Worm (Caenorhabditis elegans) whole organism, L4 larva: ENCODE data around the gene irld-2.

Experiments
- F37D6.2 ChIP-seq: sonication (generic microtip); optimal IDR thresholded peaks from 2 replicates; lab custom pipeline; 2016; ENCODE audit warnings: mild to moderate bottlenecking, missing genetic modification characterization, missing compliant biosample characterization
- F44E2.7 ChIP-seq: fragments of 200-800 bp; sonication (Bioruptor generic); IDR thresholded peaks from 2 replicates; pipeline ENCODE4 v2.1.2; 2022; ENCODE audit warnings: missing genetic modification characterization, missing compliant biosample characterization
- T20F7.1 ChIP-seq: fragments of 200-800 bp; sonication (Bioruptor generic); optimal IDR thresholded peaks from 2 replicates; lab custom pipeline; 2018; ENCODE audit warnings: mild to moderate bottlenecking, missing genetic modification characterization, missing compliant biosample characterization
- T26A8.4 ChIP-seq: fragments of 200-800 bp; sonication (Bioruptor generic); IDR thresholded peaks from 2 replicates; pipeline ENCODE4 v1.3.6; 2022; ENCODE audit warnings: missing genetic modification characterization, missing compliant biosample characterization
- Y75B8A.6 ChIP-seq: fragments of 200-800 bp; sonication (Bioruptor generic); IDR thresholded peaks from 2 replicates; pipeline ENCODE4 v1.3.6; 2022; ENCODE audit warnings: missing genetic modification reagents, missing genetic modification characterization, missing compliant biosample characterization
- aha-1 ChIP-seq: fragments of 150-350 bp; peaks from one replicate; lab custom pipeline; 2014; ENCODE audit warnings: missing biosample characterization, missing genetic modification characterization
- ama-1 ChIP-seq: fragments of 150-350 bp; optimal IDR thresholded peaks from 2 replicates; lab custom pipeline; 2014; ENCODE audit warnings: inconsistent platforms, mixed read lengths
- arid-1 ChIP-seq: fragments of 200-800 bp; sonication (Bioruptor generic); conservative IDR thresholded peaks from 2 replicates; pipeline ENCODE4 v1.3.6; 2022; ENCODE audit warnings: missing genetic modification reagents, missing genetic modification characterization, missing compliant biosample characterization
- ceh-32 ChIP-seq: sonication (generic microtip); optimal IDR thresholded peaks from 2 replicates; lab custom pipeline; 2016; ENCODE audit warnings: mild to moderate bottlenecking, missing genetic modification characterization, missing compliant biosample characterization; ENCODE audit not compliant: poor library complexity
- daf-16 ChIP-seq, 3 experiments: sonication (generic microtip); optimal IDR thresholded peaks; 2 replicates each; lab custom pipeline; 2016 to 2017; ENCODE audit warnings: missing genetic modification characterization in 3 of 3, missing genetic modification reagents in 3 of 3, mild to moderate bottlenecking in 2 of 3, missing compliant biosample characterization in 2 of 3, missing biosample characterization in 1 of 3, moderate library complexity in 1 of 3
- duxl-1 ChIP-seq: sonication (generic microtip); optimal IDR thresholded peaks from 2 replicates; lab custom pipeline; 2016; ENCODE audit warnings: mild to moderate bottlenecking, missing genetic modification characterization, moderate library complexity, missing compliant biosample characterization; ENCODE audit not compliant: poor library complexity
- egl-43 ChIP-seq: fragments of 200-800 bp; sonication (Bioruptor generic); IDR thresholded peaks from 2 replicates; pipeline ENCODE4 v1.3.6; 2022; ENCODE audit warnings: missing genetic modification reagents, missing genetic modification characterization, missing compliant biosample characterization
- gei-8 ChIP-seq: fragments of 200-800 bp; sonication (Bioruptor generic); optimal IDR thresholded peaks from 2 replicates; lab custom pipeline; 2018; ENCODE audit warnings: mild to moderate bottlenecking, missing genetic modification characterization, missing compliant biosample characterization
- hif-1 ChIP-seq, 2 experiments: sonication (generic microtip); optimal IDR thresholded peaks; 2 replicates each; lab custom pipeline; 2016 to 2017; ENCODE audit warnings: missing compliant biosample characterization in 2 of 2, missing genetic modification characterization in 2 of 2, missing genetic modification reagents in 2 of 2, missing genotype in 2 of 2, mild to moderate bottlenecking in 1 of 2
- hlh-11 ChIP-seq: fragments of 200-800 bp; sonication (Bioruptor generic); optimal IDR thresholded peaks from 2 replicates; lab custom pipeline; 2018; ENCODE audit warnings: mild to moderate bottlenecking, missing genetic modification characterization, missing compliant biosample characterization
- hlh-30 ChIP-seq: sonication (generic microtip); optimal IDR thresholded peaks from 2 replicates; lab custom pipeline; 2017; ENCODE audit warnings: antibody characterized with exemption, mild to moderate bottlenecking, missing genetic modification characterization, missing compliant biosample characterization; ENCODE audit not compliant: insufficient read depth
- lim-7 ChIP-seq: fragments of 200-800 bp; sonication (Bioruptor generic); IDR thresholded peaks from 2 replicates; pipeline ENCODE4 v1.3.6; 2022; ENCODE audit warnings: missing genetic modification characterization, missing compliant biosample characterization
- lin-13 ChIP-seq: fragments of 150-350 bp; optimal IDR thresholded peaks from 2 replicates; lab custom pipeline; 2014; ENCODE audit warnings: missing biosample characterization, missing genetic modification reagents, missing genetic modification characterization
- lin-29 ChIP-seq: fragments of 200-800 bp; sonication (Bioruptor generic); IDR thresholded peaks from 2 replicates; pipeline ENCODE4 v1.3.6; 2022; ENCODE audit warnings: missing genetic modification reagents, missing genetic modification characterization, missing compliant biosample characterization
- lin-38 ChIP-seq: fragments of 200-800 bp; sonication (Bioruptor generic); IDR thresholded peaks from 2 replicates; pipeline ENCODE4 v1.3.6; 2022; ENCODE audit warnings: missing genetic modification reagents, missing genetic modification characterization, missing compliant biosample characterization
- lin-39 ChIP-seq: fragments of 150-350 bp; optimal IDR thresholded peaks from 2 replicates; lab custom pipeline; 2014; ENCODE audit warnings: missing biosample characterization, missing genetic modification reagents, missing genetic modification characterization
- lsy-2 ChIP-seq, 2 experiments: fragments of 150-350 bp in 1 of 2; sonication (generic microtip) in 1 of 2; optimal IDR thresholded peaks; 2 replicates each; lab custom pipeline; 2014 to 2017; ENCODE audit warnings: missing biosample characterization in 2 of 2, missing genetic modification characterization in 2 of 2
- madf-5 ChIP-seq, 2 experiments: fragments of 200-800 bp; sonication (Bioruptor generic); IDR thresholded peaks; 2 replicates each; pipeline ENCODE4 v1.3.6; 2022; ENCODE audit warnings: missing compliant biosample characterization in 2 of 2, missing genetic modification characterization in 2 of 2
- madf-9 ChIP-seq: fragments of 200-800 bp; sonication (Bioruptor generic); conservative IDR thresholded peaks from 2 replicates; pipeline ENCODE4 v1.3.6; 2022; ENCODE audit warnings: missing genetic modification reagents, missing genetic modification characterization, missing compliant biosample characterization
- mdl-1 ChIP-seq, 2 experiments: fragments of 150-350 bp in 1 of 2; sonication (generic microtip) in 1 of 2; optimal IDR thresholded peaks; 2 replicates each; lab custom pipeline; 2014 to 2017; ENCODE audit warnings: missing biosample characterization in 2 of 2, missing genetic modification characterization in 2 of 2
- mdt-29 ChIP-seq: fragments of 200-800 bp; sonication (Bioruptor generic); IDR thresholded peaks from 2 replicates; pipeline ENCODE4 v1.3.6; 2022; ENCODE audit warnings: missing genetic modification reagents, missing genetic modification characterization, missing compliant biosample characterization
- mep-1 ChIP-seq: fragments of 150-350 bp; sonication (generic microtip); optimal IDR thresholded peaks from 3 replicates; lab custom pipeline; 2014; ENCODE audit warnings: missing biosample characterization, missing genetic modification characterization
- mxl-3 ChIP-seq: fragments of 200-800 bp; sonication (Bioruptor generic); optimal IDR thresholded peaks from 2 replicates; lab custom pipeline; 2018; ENCODE audit warnings: mild to moderate bottlenecking, missing genetic modification characterization, missing compliant biosample characterization
- nhr-102 ChIP-seq: sonication (generic microtip); optimal IDR thresholded peaks from 2 replicates; lab custom pipeline; 2016; ENCODE audit warnings: mild to moderate bottlenecking, missing genetic modification characterization, moderate library complexity, missing compliant biosample characterization
- nhr-111 ChIP-seq: fragments of 200-800 bp; sonication (Bioruptor generic); optimal IDR thresholded peaks from 2 replicates; lab custom pipeline; 2018; ENCODE audit warnings: mild to moderate bottlenecking, missing genetic modification characterization, missing compliant biosample characterization
- nhr-28 ChIP-seq: fragments of 150-350 bp; optimal IDR thresholded peaks from 2 replicates; lab custom pipeline; 2014; ENCODE audit warnings: missing biosample characterization, missing genetic modification characterization
- nhr-42 ChIP-seq: fragments of 200-800 bp; sonication (Bioruptor generic); IDR thresholded peaks from 2 replicates; pipeline ENCODE4 v1.3.6; 2022; ENCODE audit warnings: missing genetic modification characterization, missing compliant biosample characterization
- nhr-48 ChIP-seq: sonication (generic microtip); optimal IDR thresholded peaks from 2 replicates; lab custom pipeline; 2016; ENCODE audit warnings: mild to moderate bottlenecking, missing genetic modification characterization, missing compliant biosample characterization
- nhr-77 ChIP-seq: fragments of 150-350 bp; optimal IDR thresholded peaks from 2 replicates; lab custom pipeline; 2014; ENCODE audit warnings: missing biosample characterization, missing genetic modification characterization
- pha-4 ChIP-seq, 2 experiments: fragments of 150-350 bp in 1 of 2; fragments of 200-800 bp in 1 of 2; sonication (Bioruptor generic) in 1 of 2; IDR thresholded peaks in 1 of 2; optimal IDR thresholded peaks in 1 of 2; 2 replicates each; pipeline versions ENCODE4 v1.3.6 to Lab custom; 2014 to 2022; ENCODE audit warnings: missing genetic modification characterization in 2 of 2, missing genetic modification reagents in 2 of 2, missing biosample characterization in 1 of 2, missing compliant biosample characterization in 1 of 2
- php-3 ChIP-seq: fragments of 200-800 bp; sonication (Bioruptor generic); IDR thresholded peaks from 2 replicates; pipeline ENCODE4 v1.3.6; 2022; ENCODE audit warnings: missing genetic modification reagents, missing genetic modification characterization, missing compliant biosample characterization
- pqm-1 ChIP-seq: sonication (generic microtip); optimal IDR thresholded peaks from 2 replicates; lab custom pipeline; 2017; ENCODE audit warnings: missing biosample characterization, missing genetic modification characterization
- saeg-2 ChIP-seq: fragments of 200-800 bp; sonication (Bioruptor generic); IDR thresholded peaks from 2 replicates; pipeline ENCODE4 v1.3.6; 2022; ENCODE audit warnings: missing genetic modification reagents, missing genetic modification characterization, missing compliant biosample characterization
- snpc-1.2 ChIP-seq: fragments of 200-800 bp; sonication (Bioruptor generic); IDR thresholded peaks from 2 replicates; pipeline ENCODE4 v1.3.6; 2022; ENCODE audit warnings: missing genetic modification reagents, missing genetic modification characterization, missing compliant biosample characterization
- spr-1 ChIP-seq: sonication (generic microtip); optimal IDR thresholded peaks from 2 replicates; lab custom pipeline; 2016; ENCODE audit warnings: mild to moderate bottlenecking, missing genetic modification characterization, missing compliant biosample characterization
- spr-3 ChIP-seq: fragments of 200-800 bp; sonication (Bioruptor generic); optimal IDR thresholded peaks from 2 replicates; lab custom pipeline; 2018; ENCODE audit warnings: mild to moderate bottlenecking, missing genetic modification characterization, missing compliant biosample characterization
- zfp-3 ChIP-seq: fragments of 200-800 bp; sonication (Bioruptor generic); conservative IDR thresholded peaks from 2 replicates; pipeline ENCODE4 v1.3.6; 2022; ENCODE audit warnings: missing genetic modification reagents, missing genetic modification characterization, missing compliant biosample characterization
- zip-2 ChIP-seq: fragments of 150-350 bp; optimal IDR thresholded peaks from 2 replicates; lab custom pipeline; 2014; ENCODE audit warnings: missing biosample characterization, missing genetic modification characterization
- ztf-7 ChIP-seq: fragments of 150-350 bp; optimal IDR thresholded peaks from 2 replicates; lab custom pipeline; 2014; ENCODE audit warnings: missing biosample characterization, missing genetic modification characterization

irld-2 gene

DNA sequence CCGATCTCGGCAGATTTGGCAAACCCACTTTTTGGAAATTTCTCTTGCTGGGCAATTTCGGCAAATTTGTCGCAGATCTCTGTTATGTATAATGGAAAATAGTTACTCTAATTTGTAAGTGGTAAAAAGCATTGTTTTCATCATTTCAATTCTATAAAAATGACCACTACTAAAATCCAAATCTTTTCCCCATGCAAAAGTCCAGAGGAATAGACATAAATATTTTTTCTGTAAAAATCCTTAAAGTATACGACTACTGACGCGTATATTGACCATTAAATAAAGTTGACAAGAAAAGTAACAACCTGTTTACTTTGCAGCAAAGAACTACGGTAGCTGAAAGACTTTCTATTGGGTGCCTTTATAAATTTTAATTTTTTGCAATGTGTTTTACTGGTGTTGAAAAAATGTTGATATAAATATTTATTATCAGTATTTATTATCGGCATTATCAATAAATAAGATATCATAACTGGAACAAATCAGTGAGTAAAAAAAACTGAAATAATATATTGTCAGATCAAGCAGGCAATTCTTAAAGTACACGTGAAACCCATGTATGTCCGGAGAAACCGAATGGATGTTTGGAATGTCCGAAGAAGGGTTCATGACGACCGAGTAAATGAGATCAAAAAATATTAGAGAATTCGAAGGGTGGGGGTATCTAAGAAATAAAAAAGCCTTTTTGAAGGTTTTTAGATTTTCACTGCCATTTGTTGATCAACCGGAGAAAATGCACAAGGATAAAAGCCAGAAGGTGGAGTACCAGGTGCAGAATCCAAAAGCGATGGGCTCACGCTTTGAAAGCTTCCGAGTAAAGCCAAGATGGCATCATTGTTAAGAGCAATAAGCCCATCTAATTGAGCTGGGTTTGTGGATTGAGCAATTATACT lies 45.4 kb downstream of the irld-2 start:
- peak; percentile 44 for TF ChIP-seq mxl-3 (GFP tag; lab: Kevin White, UChicago)
- peak; percentile 62 for TF ChIP-seq arid-1
- TF ChIP-seq ceh-32 (tag; lab: Kevin White, UChicago): no peak
- peak; percentile 64 for TF ChIP-seq nhr-102 (tag; lab: Kevin White, UChicago)
- no peak for TF ChIP-seq madf-5 (GFP tag; IDR thresholded peaks at IDR 0.05; lab: Robert Waterston, UW)
- TF ChIP-seq hlh-30 (tag; lab: Kevin White, UChicago): peak; percentile 45
- peak; percentile 26 for TF ChIP-seq hlh-11 (tag; lab: Kevin White, UChicago)
- TF ChIP-seq lin-39: no peak
- peak; percentile 85 for TF ChIP-seq aha-1
- TF ChIP-seq F37D6.2 (tag; lab: Kevin White, UChicago): no peak
- TF ChIP-seq F44E2.7: no peak
- 0 out of 2 replicates have a peak, but pooled peaks have one; percentile 28 for TF ChIP-seq nhr-42
- 0 out of 2 replicates have a peak, but pooled peaks have one; percentile 42 for TF ChIP-seq snpc-1.2
- peak in 1 of 2 experiments; percentile 53 for TF ChIP-seq hif-1 (tag; optimal IDR thresholded peaks at IDR 0.05; lab: Kevin White, UChicago)
- no peak for TF ChIP-seq pqm-1
- TF ChIP-seq pha-4 (GFP tag; IDR thresholded peaks at IDR 0.05; lab: Robert Waterston, UW): peak; percentile 19; the same call in 1 of the 2 replicates
- no peak for TF ChIP-seq pha-4 (tag; optimal IDR thresholded peaks at IDR 0.05; lab: Kevin White, UChicago)
- TF ChIP-seq nhr-48 (tag; lab: Kevin White, UChicago): peak; percentile 39
- TF ChIP-seq ztf-7 (tag; lab: Kevin White, UChicago): peak; percentile 9
- TF ChIP-seq madf-9 (GFP tag; lab: Robert Waterston, UW): peak; percentile 3; the same call in 1 of the 2 replicates
- peak; percentile 73 for TF ChIP-seq gei-8 (GFP tag; lab: Kevin White, UChicago)
- peak in 1 of 2 experiments; percentile 74 for TF ChIP-seq daf-16 (GFP tag; optimal IDR thresholded peaks at IDR 0.05; lab: Kevin White, UChicago)
- peak; percentile 30 for TF ChIP-seq daf-16 (tag; optimal IDR thresholded peaks at IDR 0.05; lab: Kevin White, UChicago)
- peak; percentile 34 for TF ChIP-seq spr-3 (GFP tag; lab: Kevin White, UChicago)
- no peak for TF ChIP-seq lim-7 (GFP tag; lab: Robert Waterston, UW)
- TF ChIP-seq mdt-29 (GFP tag; lab: Robert Waterston, UW): peak; percentile 75
- TF ChIP-seq lin-29 (GFP tag; lab: Robert Waterston, UW): no peak; the same call in 1 of the 2 replicates
- TF ChIP-seq egl-43 (GFP tag; lab: Robert Waterston, UW): no peak
- peak; percentile 36; the same call in 1 of the 2 replicates for TF ChIP-seq saeg-2 (GFP tag; lab: Robert Waterston, UW)
- peak; percentile 38 for TF ChIP-seq spr-1 (tag; lab: Kevin White, UChicago)
- peak; percentile 96 for TF ChIP-seq zfp-3 (GFP tag; lab: Robert Waterston, UW)
- peak; percentile 79 for TF ChIP-seq zip-2 (tag; lab: Kevin White, UChicago)
- TF ChIP-seq T20F7.1 (GFP tag; lab: Kevin White, UChicago): peak; percentile 57
- TF ChIP-seq nhr-77 (tag; lab: Kevin White, UChicago): peak; percentile 35
- peak; percentile 88 for TF ChIP-seq ama-1 (lab: Kevin White, UChicago)
- TF ChIP-seq lin-13 (GFP tag; lab: Kevin White, UChicago): peak; percentile 8
- TF ChIP-seq nhr-111: no peak
- TF ChIP-seq nhr-28 (tag; lab: Kevin White, UChicago): peak; percentile 32
- peak; percentile 65; the same call in 1 of the 2 replicates for TF ChIP-seq Y75B8A.6
- TF ChIP-seq mep-1 (tag; lab: Kevin White, UChicago): peak; percentile 95
- peak; percentile 78 for TF ChIP-seq duxl-1 (tag; lab: Kevin White, UChicago)
- 0 out of 2 replicates have a peak, but pooled peaks have one; percentile 26 for TF ChIP-seq php-3
- TF ChIP-seq T26A8.4 (GFP tag; lab: Robert Waterston, UW): peak; percentile 90
- peak; percentile 42 for TF ChIP-seq lin-38
- peak in 1 of 2 experiments; percentile 16 for TF ChIP-seq mdl-1 (tag; optimal IDR thresholded peaks at IDR 0.05; lab: Kevin White, UChicago)
- TF ChIP-seq lsy-2 (tag; optimal IDR thresholded peaks at IDR 0.05; lab: Kevin White, UChicago): peak in 1 of 2 experiments; percentile 81
